Worm (Caenorhabditis elegans) whole organism, L1 larva: ENCODE results near the gene F26F4.2.

Experiments
- aly-2 ChIP-seq: fragments of 150-350 bp; optimal IDR thresholded peaks from 2 replicates; lab custom pipeline; 2014; ENCODE audit warnings: missing biosample characterization, missing genetic modification characterization
- nhr-76 ChIP-seq: sonication (generic microtip); optimal IDR thresholded peaks from 2 replicates; lab custom pipeline; 2017; ENCODE audit warnings: missing biosample characterization, missing genetic modification characterization
- nhr-90 ChIP-seq: sonication (generic microtip); optimal IDR thresholded peaks from 2 replicates; lab custom pipeline; 2016; ENCODE audit warnings: mild to moderate bottlenecking, missing genetic modification characterization, missing compliant biosample characterization; ENCODE audit not compliant: poor library complexity
- sptf-1 ChIP-seq: fragments of 150-350 bp; optimal IDR thresholded peaks from 2 replicates; lab custom pipeline; 2014; ENCODE audit warnings: missing biosample characterization, missing genetic modification characterization
- unc-62 ChIP-seq: fragments of 150-350 bp; optimal IDR thresholded peaks from 2 replicates; lab custom pipeline; 2014; ENCODE audit warnings: missing biosample characterization, missing genetic modification reagents, missing genetic modification characterization

DNA sequence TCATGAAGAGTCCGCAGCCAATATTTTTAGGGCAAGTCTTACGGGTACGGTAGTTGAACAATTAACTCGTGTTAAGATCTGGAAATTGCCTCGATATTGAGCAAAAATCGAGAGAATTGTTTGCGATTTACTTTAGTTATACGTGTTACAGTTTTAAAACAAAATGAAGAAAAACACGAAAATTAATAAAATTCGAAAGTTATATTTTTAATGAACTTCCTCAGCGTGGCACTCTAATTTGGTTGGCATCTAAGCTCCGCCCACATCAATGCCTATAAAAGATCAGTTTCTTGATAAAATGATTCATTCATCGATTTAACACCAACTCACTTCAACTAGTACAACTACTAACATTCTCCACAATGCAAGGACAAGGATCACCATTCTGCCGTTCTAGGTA is 40.6 kb upstream of the F26F4.2 start, which contains the start of gene gipc-1:
- TF ChIP-seq sptf-1 (tag; lab: Kevin White, UChicago) (no peak), unc-62 (GFP tag; lab: Kevin White, UChicago) (no peak), nhr-90 (tag; lab: Kevin White, UChicago) (no peak), aly-2 (no peak), nhr-76 (tag; lab: Kevin White, UChicago) (no peak)
